Worm (Caenorhabditis elegans) whole organism, L3 larva: ENCODE results near the gene T10D4.11.

Experiments
- R02D3.7 ChIP-seq: fragments of 150-350 bp; optimal IDR thresholded peaks from 2 replicates; lab custom pipeline; 2014; ENCODE audit warnings: missing biosample characterization, missing genetic modification characterization
- ZK546.5 ChIP-seq: sonication (generic microtip); optimal IDR thresholded peaks from 2 replicates; lab custom pipeline; 2017; ENCODE audit warnings: missing biosample characterization, missing genetic modification characterization
- aly-2 ChIP-seq: fragments of 150-350 bp; optimal IDR thresholded peaks from 2 replicates; lab custom pipeline; 2014; ENCODE audit warnings: missing biosample characterization, missing genetic modification characterization
- ama-1 ChIP-seq: fragments of 150-350 bp; optimal IDR thresholded peaks from 2 replicates; lab custom pipeline; 2018
- ceh-28 ChIP-seq: fragments of 150-350 bp; optimal IDR thresholded peaks from 2 replicates; lab custom pipeline; 2014; ENCODE audit warnings: missing biosample characterization, missing genetic modification reagents, missing genetic modification characterization
- egl-27 ChIP-seq: sonication (generic microtip); optimal IDR thresholded peaks from 4 replicates; lab custom pipeline; 2017; ENCODE audit warnings: missing biosample characterization, missing genetic modification reagents, missing genetic modification characterization
- elt-1 ChIP-seq: fragments of 150-350 bp; optimal IDR thresholded peaks from 2 replicates; lab custom pipeline; 2014; ENCODE audit warnings: missing biosample characterization, missing genetic modification characterization
- elt-2 ChIP-seq: sonication (generic microtip); optimal IDR thresholded peaks from 2 replicates; lab custom pipeline; 2016; ENCODE audit warnings: missing genetic modification reagents, mild to moderate bottlenecking, missing genetic modification characterization, missing compliant biosample characterization
- elt-3 ChIP-seq, 3 experiments: fragments of 150-350 bp in 1 of 3; sonication (generic microtip) in 2 of 3; optimal IDR thresholded peaks; 2 replicates in 2 of 3; 4 replicates in 1 of 3; lab custom pipeline; 2014 to 2017; ENCODE audit warnings: missing biosample characterization in 3 of 3, missing genetic modification characterization in 3 of 3
- fkh-10 ChIP-seq: sonication (generic microtip); optimal IDR thresholded peaks from 2 replicates; lab custom pipeline; 2017; ENCODE audit warnings: missing biosample characterization, missing genetic modification reagents, missing genetic modification characterization
- lin-15B ChIP-seq: fragments of 150-350 bp; optimal IDR thresholded peaks from 2 replicates; lab custom pipeline; 2014; ENCODE audit warnings: missing biosample characterization, missing genetic modification characterization
- mdl-1 ChIP-seq: fragments of 150-350 bp; optimal IDR thresholded peaks from 2 replicates; lab custom pipeline; 2014; ENCODE audit warnings: missing biosample characterization, missing genetic modification characterization
- nhr-25 ChIP-seq: sonication (generic microtip); optimal IDR thresholded peaks from 2 replicates; lab custom pipeline; 2017; ENCODE audit warnings: missing biosample characterization, missing genetic modification characterization
- nhr-28 ChIP-seq: fragments of 150-350 bp; optimal IDR thresholded peaks from 2 replicates; lab custom pipeline; 2014; ENCODE audit warnings: missing biosample characterization, missing genetic modification characterization
- nhr-67 ChIP-seq: fragments of 150-350 bp; optimal IDR thresholded peaks from 2 replicates; lab custom pipeline; 2014; ENCODE audit warnings: missing biosample characterization, missing genetic modification characterization
- pha-4 ChIP-seq: fragments of 150-350 bp; optimal IDR thresholded peaks from 2 replicates; lab custom pipeline; 2014; ENCODE audit warnings: missing biosample characterization, missing genetic modification reagents, missing genetic modification characterization
- pqm-1 ChIP-seq: fragments of 150-350 bp; optimal IDR thresholded peaks from 2 replicates; lab custom pipeline; 2017; ENCODE audit warnings: missing biosample characterization, missing genetic modification characterization, inconsistent platforms
- sea-2 ChIP-seq: fragments of 150-350 bp; sonication (generic microtip); optimal IDR thresholded peaks from 4 replicates; lab custom pipeline; 2014; ENCODE audit warnings: missing biosample characterization, missing genetic modification reagents, missing genetic modification characterization
- snpc-4 ChIP-seq: fragments of 150-350 bp; optimal IDR thresholded peaks from 2 replicates; lab custom pipeline; 2014; ENCODE audit warnings: missing biosample characterization, missing genetic modification characterization
- unc-62 ChIP-seq: fragments of 150-350 bp; sonication (generic microtip); optimal IDR thresholded peaks from 4 replicates; lab custom pipeline; 2014; ENCODE audit warnings: missing biosample characterization, missing genetic modification reagents, missing genetic modification characterization
- zag-1 ChIP-seq: fragments of 150-350 bp; optimal IDR thresholded peaks from 2 replicates; lab custom pipeline; 2014; ENCODE audit warnings: missing biosample characterization, missing genetic modification characterization
- ztf-11 ChIP-seq: fragments of 150-350 bp; optimal IDR thresholded peaks from 2 replicates; lab custom pipeline; 2014; ENCODE audit warnings: missing biosample characterization, missing genetic modification characterization
- ztf-4 ChIP-seq: fragments of 150-350 bp; optimal IDR thresholded peaks from 2 replicates; lab custom pipeline; 2014; ENCODE audit warnings: missing biosample characterization, missing genetic modification characterization

Gene T10D4.11

ce11 chrII:3105765-3106164, 43.7 kb downstream of the T10D4.11 start, which contains the start of gene clec-122:
Gene clec-122, plus strand, starts transcription at chrII:3106065.
- no peak for TF ChIP-seq aly-2 (tag; lab: Kevin White, UChicago)
- TF ChIP-seq elt-1 = no peak
- TF ChIP-seq R02D3.7 (tag; lab: Kevin White, UChicago) = no peak
- TF ChIP-seq, all 47 proteins: peak for 0

ce11 chrII:3102018-3102417, 47.4 kb downstream of the T10D4.11 start, which contains the start of gene clec-121:
Gene clec-121, plus strand, starts transcription at chrII:3102318.
- TF ChIP-seq snpc-4 (tag; lab: Kevin White, UChicago) = no peak
- TF ChIP-seq ZK546.5 = no peak
- no peak for TF ChIP-seq R02D3.7 (tag; lab: Kevin White, UChicago)
- TF ChIP-seq pha-4 (tag; lab: Kevin White, UChicago) = no peak
- no peak for TF ChIP-seq elt-3 (tag; optimal IDR thresholded peaks at IDR 0.05; lab: Kevin White, UChicago)
- TF ChIP-seq ztf-4 (tag; lab: Kevin White, UChicago) = no peak
- TF ChIP-seq sea-2 (GFP tag; lab: Kevin White, UChicago) = no peak
- no peak for TF ChIP-seq elt-1
- no peak for TF ChIP-seq ceh-28 (tag; lab: Kevin White, UChicago)
- TF ChIP-seq elt-2 = no peak
- TF ChIP-seq pqm-1 = no peak
- TF ChIP-seq aly-2 (tag; lab: Kevin White, UChicago) = no peak
- no peak for TF ChIP-seq nhr-25
- no peak for TF ChIP-seq nhr-28
- TF ChIP-seq unc-62 = no peak
- TF ChIP-seq lin-15B = no peak
- TF ChIP-seq nhr-67 = no peak
- TF ChIP-seq fkh-10 (GFP tag; lab: Kevin White, UChicago) = no peak
- TF ChIP-seq egl-27 (tag; lab: Kevin White, UChicago) = no peak
- TF ChIP-seq, all 47 proteins: peak for 0

ce11 chrII:3100546-3100945, 48.9 kb downstream of the T10D4.11 start, which contains the start of gene srg-24:
Gene srg-24, minus strand, starts transcription at chrII:3100646.
- TF ChIP-seq mdl-1 (tag; lab: Kevin White, UChicago) (no peak), ztf-11 (tag; lab: Kevin White, UChicago) (no peak), R02D3.7 (tag; lab: Kevin White, UChicago) (no peak), ama-1 (no peak), sea-2 (GFP tag; lab: Kevin White, UChicago) (no peak), zag-1 (tag; lab: Kevin White, UChicago) (no peak)
